Worm (Caenorhabditis elegans): ENCODE measurements around the gene srh-74.

DNA sequence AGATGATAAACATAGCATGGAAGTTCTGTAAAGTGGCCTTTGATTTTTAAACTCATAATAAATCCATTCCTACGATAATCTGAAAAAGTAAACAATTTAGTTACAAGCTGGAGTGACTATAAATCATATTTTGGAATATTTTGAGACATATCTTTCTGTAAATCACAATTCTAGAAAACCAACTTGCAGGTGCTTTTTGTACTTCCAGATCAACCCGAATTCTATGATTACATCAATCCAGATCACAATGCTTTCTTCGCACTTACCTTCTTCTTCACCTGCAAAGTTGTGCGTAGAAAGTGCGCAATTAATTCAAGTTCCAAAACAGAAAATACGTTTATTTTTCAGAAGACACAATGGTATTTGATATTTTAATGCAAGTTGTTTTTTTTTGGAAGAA, 33.8 kb downstream of the srh-74 start:
- TF ChIP-seq cebp-1 (GFP tag; IDR thresholded peaks at IDR 0.05): no peak
- TF ChIP-seq cebp-1 (tag; optimal IDR thresholded peaks at IDR 0.05): no peak
- TF ChIP-seq pha-4 (tag; optimal IDR thresholded peaks at IDR 0.05): no peak
